Worm (Caenorhabditis elegans) whole organism, L4 larva: ENCODE results near the gene scl-15.

ENCODE experiments used
- ama-1 ChIP-seq: fragments of 150-350 bp; optimal IDR thresholded peaks from 2 replicates; lab custom pipeline; 2014; ENCODE audit warnings: inconsistent platforms, mixed read lengths
- ceh-82 ChIP-seq: sonication (generic microtip); optimal IDR thresholded peaks from 2 replicates; lab custom pipeline; 2017; ENCODE audit warnings: missing biosample characterization, missing genetic modification characterization
- fkh-10 ChIP-seq: fragments of 150-350 bp; optimal IDR thresholded peaks from 2 replicates; lab custom pipeline; 2014; ENCODE audit warnings: missing biosample characterization, missing genetic modification reagents, missing genetic modification characterization
- fos-1 ChIP-seq: fragments of 150-350 bp; optimal IDR thresholded peaks from 2 replicates; lab custom pipeline; 2014; ENCODE audit warnings: missing biosample characterization, missing genetic modification characterization
- hlh-30 ChIP-seq: sonication (generic microtip); optimal IDR thresholded peaks from 2 replicates; lab custom pipeline; 2017; ENCODE audit warnings: antibody characterized with exemption, mild to moderate bottlenecking, missing genetic modification characterization, missing compliant biosample characterization; ENCODE audit not compliant: insufficient read depth
- lin-13 ChIP-seq: fragments of 150-350 bp; optimal IDR thresholded peaks from 2 replicates; lab custom pipeline; 2014; ENCODE audit warnings: missing biosample characterization, missing genetic modification reagents, missing genetic modification characterization
- lin-39 ChIP-seq: fragments of 150-350 bp; optimal IDR thresholded peaks from 2 replicates; lab custom pipeline; 2014; ENCODE audit warnings: missing biosample characterization, missing genetic modification reagents, missing genetic modification characterization
- mxl-2 ChIP-seq: fragments of 200-800 bp; sonication (Bioruptor generic); conservative IDR thresholded peaks from 2 replicates; pipeline ENCODE4 v1.3.6; 2022; ENCODE audit warnings: missing genetic modification reagents, missing genetic modification characterization, missing compliant biosample characterization
- nhr-11 ChIP-seq: fragments of 150-350 bp; optimal IDR thresholded peaks from 2 replicates; lab custom pipeline; 2014; ENCODE audit warnings: missing biosample characterization, missing genetic modification characterization
- nhr-28 ChIP-seq: fragments of 150-350 bp; optimal IDR thresholded peaks from 2 replicates; lab custom pipeline; 2014; ENCODE audit warnings: missing biosample characterization, missing genetic modification characterization
- unc-39 ChIP-seq: sonication (generic microtip); optimal IDR thresholded peaks from 2 replicates; lab custom pipeline; 2017; ENCODE audit warnings: missing biosample characterization, missing genetic modification characterization

ce11 chrII:3245836-3246235, 38.6 kb downstream of the scl-15 start, which contains the start of gene C17F4.7:
- TF ChIP-seq nhr-28 (tag; lab: Kevin White, UChicago) (peak; percentile 95), hlh-30 (tag; lab: Kevin White, UChicago) (peak; percentile 2), lin-13 (GFP tag; lab: Kevin White, UChicago) (no peak), fkh-10 (no peak), ceh-82 (tag; lab: Kevin White, UChicago) (no peak), mxl-2 (GFP tag; lab: Robert Waterston, UW) (no peak; the same call in 1 of the 2 replicates), nhr-11 (tag; lab: Kevin White, UChicago) (no peak), ama-1 (lab: Kevin White, UChicago) (no peak), lin-39 (no peak), unc-39 (no peak), fos-1 (tag; lab: Kevin White, UChicago) (no peak)
